Worm (Caenorhabditis elegans) whole organism, L3 larva: Measurements from ENCODE around the gene cyp-29A3.

Experiments
- ceh-16 ChIP-seq: sonication (generic microtip); optimal IDR thresholded peaks from 2 replicates; lab custom pipeline; 2017; ENCODE audit warnings: missing biosample characterization, missing genetic modification characterization
- ceh-28 ChIP-seq: fragments of 150-350 bp; optimal IDR thresholded peaks from 2 replicates; lab custom pipeline; 2014; ENCODE audit warnings: missing biosample characterization, missing genetic modification reagents, missing genetic modification characterization
- elt-1 ChIP-seq: fragments of 150-350 bp; optimal IDR thresholded peaks from 2 replicates; lab custom pipeline; 2014; ENCODE audit warnings: missing biosample characterization, missing genetic modification characterization
- lin-39 ChIP-seq: fragments of 150-350 bp; optimal IDR thresholded peaks from 2 replicates; lab custom pipeline; 2018; ENCODE audit warnings: missing biosample characterization, missing genetic modification reagents, missing genetic modification characterization

DNA sequence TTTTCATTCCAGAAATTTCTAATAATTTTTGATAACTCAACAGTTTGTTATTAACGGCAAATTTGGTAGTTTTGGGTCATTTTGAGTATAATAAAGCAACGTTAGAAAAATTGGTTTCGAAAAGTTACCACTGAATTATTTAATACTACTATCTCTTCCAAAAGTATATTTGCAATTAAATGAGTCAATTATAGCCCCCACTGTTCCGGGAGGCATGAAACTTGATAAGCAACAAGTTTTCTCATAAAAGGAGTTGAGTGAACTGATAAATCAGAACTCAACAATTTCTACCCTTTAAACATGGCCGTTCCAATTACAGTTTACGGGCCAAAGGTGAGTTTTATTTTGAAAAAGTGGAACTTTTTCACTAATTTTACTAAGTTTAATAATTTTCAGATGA, 10.4 kb upstream of the cyp-29A3 start, which contains the start of gene B0348.1:
- TF ChIP-seq lin-39 (no peak), elt-1 (tag; lab: Kevin White, UChicago) (no peak), ceh-16 (tag; lab: Kevin White, UChicago) (no peak), ceh-28 (tag; lab: Kevin White, UChicago) (no peak)
